Worm (Caenorhabditis elegans): ENCODE measurements around the gene dop-5.

- TF ChIP-seq akir-1 (GFP tag; optimal IDR thresholded peaks at IDR 0.05) (no peak), Y53F4B.3 (GFP tag; IDR thresholded peaks at IDR 0.05) (no peak), unc-62 (GFP tag; optimal IDR thresholded peaks at IDR 0.05) (no peak), nfya-1 (tag; optimal IDR thresholded peaks at IDR 0.05; ENCODE audit: borderline replicate concordance, insufficient read depth) (no peak), sea-2 (GFP tag; IDR thresholded peaks at IDR 0.05) (no peak), lsy-27 (tag; optimal IDR thresholded peaks at IDR 0.05; ENCODE audit: borderline replicate concordance, insufficient read depth) (no peak), hlh-26 (GFP tag; conservative IDR thresholded peaks at IDR 0.05) (no peak), ama-1 (optimal IDR thresholded peaks at IDR 0.05) (no peak), ama-1 (GFP tag; optimal IDR thresholded peaks at IDR 0.05) (no peak), rec-8 (tag; optimal IDR thresholded peaks at IDR 0.05) (no peak), attf-6 (GFP tag; IDR thresholded peaks at IDR 0.05) (no peak), mes-4 (tag; optimal IDR thresholded peaks at IDR 0.05) (no peak)
Measured at ce11 chrV:11372284-11372878, 6.4 kb upstream of the dop-5 start.

Measured in whole organism, young adult.